Fruit fly (Drosophila melanogaster) S2 (cell line): ENCODE data around the gene CG9286.

Experiments
- CG8478 ChIP-seq: fragments of >200 bp; optimal IDR thresholded peaks from 2 replicates; lab custom pipeline; 2018
- CTCF ChIP-seq, 2 experiments: fragments of >200 bp; optimal IDR thresholded peaks; 2 replicates each; lab custom pipeline; 2018

The CG9286 gene

DNA sequence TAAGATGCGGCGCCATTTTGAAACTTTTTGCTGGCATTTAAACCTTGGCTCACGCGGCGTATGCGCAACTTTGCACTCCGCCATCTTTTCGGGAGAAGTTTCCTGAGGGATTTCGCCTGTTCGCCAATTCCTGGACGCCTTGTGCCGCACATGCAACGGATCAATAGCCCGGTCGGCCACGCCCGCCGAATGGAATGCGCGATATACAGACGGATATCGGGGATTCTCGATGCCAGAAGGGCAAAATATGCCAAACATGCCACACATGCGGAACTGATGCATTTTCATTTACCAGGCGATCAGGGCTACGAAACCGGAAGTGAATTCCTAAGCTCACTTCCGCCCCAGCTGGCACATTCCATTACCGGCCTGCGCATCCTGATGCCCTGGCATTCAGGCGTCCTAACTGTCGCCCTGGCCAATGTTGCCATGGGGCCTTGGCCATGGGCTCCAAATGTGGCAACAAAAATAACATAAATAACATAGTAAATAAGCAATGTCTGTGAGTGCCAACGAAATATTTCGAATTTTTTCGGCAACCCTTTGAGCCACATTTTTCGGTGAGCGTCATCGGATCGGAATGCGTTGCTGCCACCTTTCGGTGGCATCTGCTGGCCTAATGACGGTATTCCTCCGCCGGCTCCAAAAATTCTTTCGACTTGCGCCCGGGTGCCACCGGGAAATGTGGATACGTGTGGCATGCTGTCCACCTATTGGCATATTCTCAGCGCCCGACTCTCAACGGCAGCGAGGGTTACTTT lies 21.5 kb downstream of the CG9286 start:
- no peak for TF ChIP-seq CG8478 (lab: Kevin White, UChicago)
- TF ChIP-seq CTCF (optimal IDR thresholded peaks at IDR 0.05; lab: Kevin White, UChicago): no peak

DNA sequence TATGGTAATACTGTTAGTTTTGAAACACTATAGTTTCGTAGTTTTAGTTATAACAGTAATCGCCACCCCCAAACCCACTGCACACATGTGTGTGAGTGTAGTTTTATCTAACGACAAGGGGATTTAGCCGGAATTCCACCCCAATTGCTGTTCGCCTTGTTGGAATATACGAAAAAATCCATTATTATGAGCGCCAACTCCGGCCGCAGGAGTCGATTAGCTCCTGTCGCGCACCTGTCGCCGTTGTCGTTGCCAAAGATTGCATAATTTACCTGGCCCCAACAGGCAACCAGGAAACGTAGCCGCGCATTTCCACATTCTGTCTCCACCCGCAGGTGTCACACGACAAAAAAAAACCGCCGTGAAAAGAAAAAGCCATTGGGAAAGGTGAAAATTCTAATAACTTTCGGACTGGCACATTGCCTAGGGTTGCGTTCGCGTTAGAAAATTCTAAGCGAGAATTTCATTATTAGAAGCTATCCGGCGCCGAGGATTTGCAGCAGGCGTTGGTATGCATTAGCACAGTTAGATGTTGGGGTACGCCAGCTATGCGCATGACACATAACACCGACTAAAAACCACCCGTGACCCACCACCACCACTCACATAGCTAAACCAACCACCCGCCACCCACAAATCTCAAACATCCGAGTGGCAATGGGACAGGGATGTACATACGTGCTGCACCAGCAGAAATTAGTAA lies 22.6 kb downstream of the CG9286 start:
- TF ChIP-seq CG8478 (lab: Kevin White, UChicago) (no peak), CTCF (optimal IDR thresholded peaks at IDR 0.05; lab: Kevin White, UChicago) (no peak)

DNA sequence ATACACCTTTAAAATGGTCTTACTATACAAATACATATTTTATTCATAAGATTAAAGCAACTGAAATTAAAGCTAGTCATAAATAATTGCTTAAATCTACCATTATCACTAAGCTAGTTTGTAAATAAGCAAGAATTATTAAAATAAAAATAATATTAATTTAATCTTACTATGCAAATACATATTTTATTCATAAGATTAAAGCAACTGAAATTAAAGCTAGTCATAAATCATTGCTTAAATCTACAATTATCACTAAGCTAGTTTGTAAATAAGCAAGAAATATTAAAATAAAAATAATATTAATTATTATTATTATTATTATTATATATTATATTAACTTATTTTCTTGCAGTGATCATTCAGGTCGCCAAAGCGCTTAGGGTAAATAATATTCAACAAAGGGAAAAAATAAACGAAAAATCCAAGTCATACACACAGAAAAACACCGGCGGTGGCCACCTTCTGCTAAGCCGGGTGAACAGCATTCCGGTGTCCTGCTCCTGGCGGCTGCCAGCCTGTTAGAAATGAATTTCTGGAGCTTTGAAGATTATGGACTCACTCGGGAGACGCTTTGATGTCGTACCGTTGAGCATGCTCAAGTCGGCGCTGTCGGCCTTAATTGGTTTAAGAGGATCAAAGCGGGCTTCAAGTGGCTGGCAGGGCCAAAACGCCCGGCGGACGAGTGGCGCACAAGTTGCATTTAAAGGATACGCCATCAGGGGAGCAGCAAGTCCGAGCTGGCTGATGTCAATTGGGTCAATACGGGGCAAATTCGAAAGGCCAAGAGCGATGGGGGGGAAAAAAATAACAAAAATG lies 23.3 kb downstream of the CG9286 start:
- TF ChIP-seq CTCF (optimal IDR thresholded peaks at IDR 0.05; lab: Kevin White, UChicago): no peak
- TF ChIP-seq CG8478 (lab: Kevin White, UChicago): no peak

DNA sequence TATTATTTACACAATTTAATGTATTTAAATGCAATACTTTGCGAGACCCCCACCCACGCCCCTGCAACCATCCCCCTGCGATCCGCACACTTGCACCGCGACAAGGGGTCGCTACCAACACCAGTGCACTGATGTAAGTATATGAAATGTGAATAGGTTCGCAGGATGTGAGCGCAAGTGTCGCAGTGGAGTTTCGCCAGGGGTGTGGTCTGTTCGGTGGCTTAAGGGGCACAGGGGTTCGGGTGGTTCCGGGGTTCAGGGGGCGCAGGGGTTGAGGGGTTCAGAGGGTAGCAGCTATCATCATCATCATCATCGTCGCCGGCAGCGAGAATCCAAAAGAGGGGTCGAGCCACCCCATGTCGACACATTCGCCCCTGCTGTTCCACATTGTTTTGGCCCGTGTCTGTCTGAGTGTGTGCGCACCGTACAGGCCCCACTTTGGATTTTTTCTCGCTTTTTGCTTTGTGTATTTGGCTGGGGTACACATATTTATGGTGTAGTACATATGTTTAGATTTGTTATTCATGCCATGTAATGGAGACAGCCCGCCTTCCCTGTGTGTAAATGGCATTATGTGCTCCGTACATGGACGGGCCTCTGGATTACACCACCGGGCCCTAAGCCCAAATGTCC lies 24.3 kb downstream of the CG9286 start:
- TF ChIP-seq CTCF (optimal IDR thresholded peaks at IDR 0.05; lab: Kevin White, UChicago): no peak
- no peak for TF ChIP-seq CG8478 (lab: Kevin White, UChicago)

DNA sequence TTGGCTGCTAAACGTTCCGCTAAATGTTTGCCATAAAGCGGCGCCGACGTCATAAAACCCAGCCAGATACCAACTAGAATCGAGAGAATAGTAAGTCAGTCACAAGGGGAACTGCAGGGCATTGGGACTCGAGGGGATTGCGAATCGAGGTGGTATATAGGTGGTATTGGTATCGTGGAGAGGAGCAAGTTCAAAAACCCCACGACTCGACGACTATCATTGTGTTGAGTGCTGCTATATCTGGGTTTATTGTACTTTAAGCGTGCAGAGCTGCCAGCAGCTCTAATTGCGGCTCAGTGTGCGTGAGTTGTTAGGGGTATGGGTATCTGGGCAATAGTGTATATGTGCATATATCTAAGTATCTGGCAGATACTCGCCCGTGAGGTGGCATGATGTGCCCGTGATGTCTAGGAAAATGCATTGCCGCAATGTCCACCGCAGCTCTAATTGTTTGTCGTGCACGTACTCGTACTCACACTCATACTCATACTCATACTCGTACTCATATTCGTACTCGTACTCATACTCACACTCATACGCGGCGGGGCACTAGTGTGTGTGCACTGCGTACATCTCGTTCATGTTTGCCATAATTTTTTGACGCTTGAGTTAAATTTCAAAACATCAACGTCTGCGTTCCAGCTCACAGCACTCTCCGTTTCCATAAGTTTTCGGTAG lies 25.4 kb downstream of the CG9286 start:
- TF ChIP-seq CG8478 (lab: Kevin White, UChicago) (no peak), CTCF (optimal IDR thresholded peaks at IDR 0.05; lab: Kevin White, UChicago) (no peak)

DNA sequence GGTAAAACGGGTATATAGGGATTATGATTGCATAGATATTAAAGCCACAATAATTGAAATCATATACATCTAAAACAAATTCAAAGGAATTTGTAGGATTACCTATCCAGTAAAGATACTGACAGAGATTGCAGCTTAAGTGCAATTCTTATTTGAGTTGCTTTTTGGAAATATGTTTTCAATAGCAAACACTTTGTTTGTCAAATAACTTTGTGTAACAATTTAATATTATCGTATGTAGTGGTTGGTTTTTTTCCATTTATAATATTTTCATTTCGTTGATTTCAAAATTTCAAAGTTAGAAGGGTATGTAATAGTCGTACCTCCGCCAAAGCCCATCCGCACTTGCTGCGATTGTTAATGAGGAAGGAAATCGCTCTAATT lies 25.9 kb downstream of the CG9286 start:
- TF ChIP-seq CTCF (optimal IDR thresholded peaks at IDR 0.05; lab: Kevin White, UChicago) (no peak), CG8478 (lab: Kevin White, UChicago) (no peak)

DNA sequence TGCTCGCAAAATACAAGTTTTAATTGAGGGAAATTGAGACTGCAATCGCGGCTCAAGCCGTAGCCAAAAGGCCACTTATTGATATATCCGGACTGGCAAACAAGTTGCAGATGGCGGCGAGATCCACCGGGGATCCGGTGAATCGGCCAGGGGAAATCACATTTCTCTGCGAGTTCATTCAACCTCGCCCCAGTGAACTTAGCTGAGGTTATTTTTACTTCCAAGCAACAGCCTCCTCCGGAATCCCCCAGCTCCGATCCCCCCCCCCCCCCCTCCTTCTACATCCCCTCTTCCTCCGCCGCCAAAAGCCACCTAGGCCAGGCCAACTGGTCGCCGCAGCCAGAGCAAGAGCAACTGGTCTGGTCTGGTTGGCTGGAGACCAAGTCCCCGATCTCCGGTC lies 26.6 kb downstream of the CG9286 start:
- no peak for TF ChIP-seq CTCF (optimal IDR thresholded peaks at IDR 0.05; lab: Kevin White, UChicago)
- TF ChIP-seq CG8478 (lab: Kevin White, UChicago): no peak

DNA sequence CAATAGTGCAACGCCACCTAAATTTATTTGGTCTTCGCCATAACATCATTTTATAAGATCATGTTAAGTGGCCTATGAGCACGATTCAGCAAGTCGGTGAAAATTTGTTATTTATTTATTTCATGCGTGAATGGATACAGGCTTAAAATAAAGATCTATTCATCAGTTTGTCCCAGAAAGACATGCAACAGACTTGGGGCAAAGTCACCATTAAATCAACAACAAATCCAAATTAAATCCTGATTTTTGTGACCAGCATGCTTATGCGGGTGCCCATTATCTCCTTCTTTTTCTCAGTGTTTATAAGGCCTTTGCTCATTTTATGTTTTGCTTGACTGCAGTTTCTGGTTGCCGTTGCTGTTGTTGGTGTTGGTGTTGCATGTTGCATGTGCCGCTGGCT lies 27.1 kb downstream of the CG9286 start:
- TF ChIP-seq CG8478 (lab: Kevin White, UChicago) (no peak), CTCF (optimal IDR thresholded peaks at IDR 0.05; lab: Kevin White, UChicago) (no peak)

DNA sequence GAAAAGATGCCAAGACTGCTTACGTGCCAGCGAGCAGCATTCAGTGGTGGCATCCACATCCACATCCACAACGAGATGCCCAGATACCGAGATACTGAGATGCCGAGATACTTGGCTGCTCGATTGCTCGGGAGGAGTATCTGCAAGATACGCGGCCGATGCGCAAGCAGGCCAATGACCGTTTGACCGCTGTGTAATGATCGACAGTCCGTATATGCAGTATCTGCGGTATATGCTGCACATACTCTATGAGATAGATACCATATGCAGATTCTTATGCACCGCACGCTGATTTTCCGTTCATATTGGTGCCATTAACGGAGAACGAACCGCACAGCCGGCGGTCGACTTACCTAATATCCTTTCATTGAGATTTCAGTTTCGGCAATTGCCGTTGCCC lies 28.5 kb downstream of the CG9286 start:
- TF ChIP-seq CTCF (optimal IDR thresholded peaks at IDR 0.05; lab: Kevin White, UChicago): no peak

DNA sequence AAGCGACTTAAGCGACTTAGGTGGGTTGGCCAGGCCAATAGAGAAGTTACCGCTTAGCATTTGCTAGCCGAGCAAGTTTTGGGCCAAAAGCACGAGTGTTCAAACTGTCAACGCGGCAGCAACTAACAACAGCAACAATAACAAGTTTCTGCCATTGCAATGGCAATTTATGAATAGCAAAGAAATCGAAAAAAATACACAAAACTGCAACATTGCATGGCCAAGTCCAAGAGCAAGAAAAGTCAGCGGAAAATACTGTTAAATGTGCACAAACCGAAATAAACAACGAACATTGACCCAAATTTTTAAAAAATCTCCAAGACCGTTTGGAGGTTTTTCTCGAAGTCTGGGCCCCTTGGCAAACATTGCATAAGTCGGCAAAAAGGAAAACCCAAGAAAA lies 29.5 kb downstream of the CG9286 start:
- TF ChIP-seq CG8478 (lab: Kevin White, UChicago) (no peak), CTCF (optimal IDR thresholded peaks at IDR 0.05; lab: Kevin White, UChicago) (no peak)

DNA sequence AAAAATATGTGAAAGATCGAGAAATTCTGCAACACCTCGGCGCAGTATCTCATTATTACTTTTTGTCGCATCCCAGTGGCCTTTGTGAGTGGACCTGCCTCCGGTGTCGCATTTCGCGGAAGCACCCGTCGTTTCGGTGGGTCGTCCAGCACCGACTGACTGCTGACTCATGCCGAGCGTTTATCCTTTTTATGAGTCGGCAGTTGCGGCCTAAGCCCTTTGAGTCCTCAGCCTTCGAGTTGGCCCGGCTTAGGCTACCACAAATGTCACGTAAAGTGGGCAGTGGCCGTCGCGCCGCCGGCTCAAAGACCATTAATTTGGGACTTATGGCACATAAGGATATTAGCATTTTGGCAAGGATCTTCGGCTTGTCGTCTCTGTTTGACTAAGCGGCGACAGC lies 31.0 kb downstream of the CG9286 start:
- TF ChIP-seq CG8478 (lab: Kevin White, UChicago) (no peak), CTCF (optimal IDR thresholded peaks at IDR 0.05; lab: Kevin White, UChicago) (no peak)

DNA sequence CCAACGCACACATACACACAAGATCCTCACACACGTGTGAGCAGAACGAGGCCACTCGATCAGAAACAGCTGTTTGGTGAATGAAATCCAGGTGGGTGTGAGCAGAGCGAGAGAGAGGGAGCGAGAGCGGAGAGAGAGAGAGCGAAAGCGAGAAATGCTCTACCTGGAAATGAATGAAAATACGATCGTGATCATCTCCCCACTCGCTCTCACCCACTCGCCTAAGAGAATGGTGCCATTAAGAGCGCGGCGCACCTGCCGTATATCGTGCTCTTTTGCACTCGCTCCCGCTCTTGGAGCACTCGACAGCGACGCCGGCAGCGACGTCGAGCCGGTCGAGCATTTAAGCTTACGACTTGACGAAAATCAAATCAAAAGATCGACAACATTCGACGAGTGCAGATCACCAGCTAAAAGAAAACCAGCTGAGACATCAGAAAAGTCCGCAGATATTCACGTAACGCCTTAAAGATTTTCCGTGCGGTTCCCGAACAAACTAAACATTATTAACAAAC lies 32.0 kb downstream of the CG9286 start, which contains the start of the genes tal-1A, tal-2A, tal-3A and tal-AA:
Gene tal-1A, plus strand, starts transcription at position 374 of the 515 bp plus-strand sequence.
Gene tal-2A, plus strand, starts transcription at position 374 of the 515 bp plus-strand sequence.
Gene tal-3A, plus strand, starts transcription at position 374 of the 515 bp plus-strand sequence.
Gene tal-AA, plus strand, starts transcription at position 374 of the 515 bp plus-strand sequence.
- TF ChIP-seq CTCF (optimal IDR thresholded peaks at IDR 0.05; lab: Kevin White, UChicago): no peak
- TF ChIP-seq CG8478 (lab: Kevin White, UChicago): no peak

DNA sequence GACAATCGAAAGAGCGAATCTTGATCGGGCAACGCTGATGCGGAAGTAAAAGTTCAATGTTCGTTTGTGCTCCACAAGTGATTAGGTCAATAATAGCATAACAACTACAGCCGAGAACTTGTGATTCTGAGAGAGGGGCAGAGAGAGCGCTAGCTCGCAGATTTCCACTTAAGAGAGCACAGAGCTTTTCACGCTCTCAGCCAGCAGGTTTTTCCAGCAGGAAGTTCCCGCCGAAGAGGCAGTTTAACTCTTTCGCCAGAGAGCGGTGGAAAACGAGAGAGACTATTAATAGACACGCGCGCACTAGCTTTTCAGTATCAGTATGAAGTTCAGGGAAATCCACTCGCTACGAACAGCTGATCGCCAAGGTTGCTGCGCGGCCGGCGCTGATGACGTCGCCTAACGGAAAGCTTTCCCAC lies 34.3 kb downstream of the CG9286 start:
- TF ChIP-seq CTCF (optimal IDR thresholded peaks at IDR 0.05; lab: Kevin White, UChicago): no peak
- TF ChIP-seq CG8478 (lab: Kevin White, UChicago): no peak
